Fruit fly (Drosophila melanogaster) whole organism, embryonic: Measurements from ENCODE around the gene CG9286.

Experiments used
- Awh ChIP-seq: fragments of 200-800 bp; sonication (Bioruptor generic); IDR thresholded peaks from 2 replicates; pipeline ENCODE4, ENCODE4 v1.3.6; 2022; ENCODE audit warnings: missing biosample characterization, missing genetic modification characterization
- Bgb ChIP-seq: fragments of 200-800 bp; sonication (Bioruptor generic); IDR thresholded peaks from 2 replicates; pipeline ENCODE4 v1.3.6; 2022; ENCODE audit warnings: missing biosample characterization, missing genetic modification characterization; ENCODE audit not compliant: partially characterized antibody
- CG11093 ChIP-seq: fragments of 200-800 bp; sonication (Bioruptor generic); IDR thresholded peaks from 3 replicates; pipeline ENCODE4 v1.3.6; 2022; ENCODE audit warnings: missing biosample characterization, missing genetic modification characterization
- CG11456 ChIP-seq: fragments of 200-800 bp; sonication (Bioruptor generic); IDR thresholded peaks from 3 replicates; pipeline ENCODE4 v1.3.6; 2022; ENCODE audit warnings: missing biosample characterization, missing genetic modification characterization
- CG11723 ChIP-seq: fragments of 200-800 bp; sonication (Bioruptor generic); optimal IDR thresholded peaks from 2 replicates; lab custom pipeline; 2017; ENCODE audit warnings: missing biosample characterization, mild to moderate bottlenecking, missing genetic modification characterization
- CG16813 ChIP-seq: fragments of 200-800 bp; sonication (Bioruptor generic); IDR thresholded peaks from 3 replicates; pipeline ENCODE4 v1.3.6; 2022; ENCODE audit warnings: missing biosample characterization, missing genetic modification characterization; ENCODE audit not compliant: partially characterized antibody
- CG2199 ChIP-seq: fragments of 200-800 bp; sonication (Bioruptor generic); IDR thresholded peaks from 3 replicates; pipeline ENCODE4 v1.3.6; 2022; ENCODE audit warnings: missing biosample characterization, missing genetic modification characterization
- CG31224 ChIP-seq: fragments of 200-800 bp; sonication (Bioruptor generic); IDR thresholded peaks from 2 replicates; pipeline ENCODE4 v1.3.6; 2022; ENCODE audit warnings: missing biosample characterization, missing genetic modification characterization
- CG34224 ChIP-seq: fragments of 200-800 bp; sonication (Bioruptor generic); IDR thresholded peaks from 3 replicates; pipeline ENCODE4 v1.3.6; 2022; ENCODE audit warnings: missing biosample characterization, missing genetic modification characterization; ENCODE audit not compliant: partially characterized antibody
- CG3838 ChIP-seq: fragments of 200-800 bp; sonication (Bioruptor generic); optimal IDR thresholded peaks from 3 replicates; lab custom pipeline; 2016; ENCODE audit warnings: missing biosample characterization, missing genetic modification characterization
- CG4707 ChIP-seq: fragments of 200-800 bp; sonication (Bioruptor generic); optimal IDR thresholded peaks from 2 replicates; lab custom pipeline; 2018; ENCODE audit warnings: missing biosample characterization, mild to moderate bottlenecking, missing genetic modification characterization, moderate library complexity
- CG5953 ChIP-seq: fragments of 200-800 bp; sonication (Bioruptor generic); IDR thresholded peaks from 2 replicates; pipeline ENCODE4 v1.3.6; 2022; ENCODE audit warnings: missing biosample characterization, missing genetic modification characterization
- CG6254 ChIP-seq: fragments of 200-800 bp; sonication (Bioruptor generic); optimal IDR thresholded peaks from 3 replicates; lab custom pipeline; 2017; ENCODE audit warnings: mild to moderate bottlenecking, missing biosample characterization, missing genetic modification reagents, missing genetic modification characterization
- CG7271 ChIP-seq: fragments of 200-800 bp; sonication (Bioruptor generic); optimal IDR thresholded peaks from 2 replicates; lab custom pipeline; 2018; ENCODE audit warnings: missing biosample characterization, mild to moderate bottlenecking, missing genetic modification characterization, moderate library complexity
- CG7745 ChIP-seq: fragments of 200-800 bp; sonication (Bioruptor generic); optimal IDR thresholded peaks from 2 replicates; lab custom pipeline; 2018; ENCODE audit warnings: missing biosample characterization, mild to moderate bottlenecking, missing genetic modification characterization, moderate library complexity
- CG8281 ChIP-seq: fragments of 200-800 bp; sonication (Bioruptor generic); optimal IDR thresholded peaks from 2 replicates; lab custom pipeline; 2018; ENCODE audit warnings: missing biosample characterization, mild to moderate bottlenecking, missing genetic modification characterization, moderate library complexity
- Dfd ChIP-seq, 2 experiments: fragments of >200 bp; optimal IDR thresholded peaks; 2 replicates each; lab custom pipeline; 2017; ENCODE audit warnings: missing biosample characterization in 2 of 2, missing genetic modification characterization in 2 of 2
- Dp ChIP-seq: fragments of 200-800 bp; sonication (Bioruptor generic); optimal IDR thresholded peaks from 2 replicates; lab custom pipeline; 2018; ENCODE audit warnings: missing biosample characterization, mild to moderate bottlenecking, missing genetic modification characterization, moderate library complexity
- ERR ChIP-seq: fragments of 200-800 bp; sonication (Bioruptor generic); optimal IDR thresholded peaks from 2 replicates; lab custom pipeline; 2016; ENCODE audit warnings: missing biosample characterization, missing genetic modification characterization
- Ets65A ChIP-seq: fragments of 200-800 bp; sonication (Bioruptor generic); peaks from one replicate; lab custom pipeline; 2016; ENCODE audit warnings: missing biosample characterization, missing genetic modification characterization
- H2.0 ChIP-seq: fragments of 200-800 bp; sonication (Bioruptor generic); IDR thresholded peaks from 2 replicates; pipeline ENCODE4 v1.3.6; 2022; ENCODE audit warnings: missing biosample characterization, missing genetic modification characterization
- Hmr ChIP-seq: fragments of 200-800 bp; sonication (Bioruptor generic); optimal IDR thresholded peaks from 3 replicates; lab custom pipeline; 2017; ENCODE audit warnings: mild to moderate bottlenecking, missing biosample characterization, missing genetic modification reagents, missing genetic modification characterization
- Mad ChIP-seq: fragments of 200-800 bp; sonication (Bioruptor generic); optimal IDR thresholded peaks from 2 replicates; lab custom pipeline; 2016; ENCODE audit warnings: missing biosample characterization, missing genetic modification characterization
- Med ChIP-seq: fragments of 200-800 bp; sonication (Bioruptor generic); peaks from one replicate; lab custom pipeline; 2016; ENCODE audit warnings: missing biosample characterization, missing genetic modification characterization, mild to moderate bottlenecking, inconsistent platforms, moderate library complexity
- Myb ChIP-seq: fragments of 200-800 bp; sonication (Bioruptor generic); optimal IDR thresholded peaks from 2 replicates; lab custom pipeline; 2016; ENCODE audit warnings: missing biosample characterization, missing genetic modification characterization
- NfI ChIP-seq: fragments of 200-800 bp; sonication (Bioruptor generic); optimal IDR thresholded peaks from 3 replicates; lab custom pipeline; 2018; ENCODE audit warnings: missing biosample characterization, mild to moderate bottlenecking, missing genetic modification characterization, moderate library complexity
- Ptx1 ChIP-seq: fragments of 200-800 bp; sonication (Bioruptor generic); IDR thresholded peaks from 2 replicates; pipeline ENCODE4 v1.3.6; 2022; ENCODE audit warnings: missing biosample characterization, missing genetic modification characterization
- Ravus ChIP-seq: fragments of 200-800 bp; sonication (Bioruptor generic); IDR thresholded peaks from 2 replicates; pipeline ENCODE4 v1.3.6; 2022; ENCODE audit warnings: missing biosample characterization, missing genetic modification characterization
- bab2 ChIP-seq: fragments of 200-800 bp; sonication (Bioruptor generic); optimal IDR thresholded peaks from 2 replicates; lab custom pipeline; 2016; ENCODE audit warnings: missing biosample characterization, missing genetic modification characterization
- bbx ChIP-seq: fragments of 200-800 bp; sonication (Bioruptor generic); IDR thresholded peaks from 2 replicates; pipeline ENCODE4 v1.3.6; 2022; ENCODE audit warnings: missing biosample characterization, missing genetic modification characterization; ENCODE audit not compliant: partially characterized antibody
- bigmax ChIP-seq: fragments of 200-800 bp; sonication (Bioruptor generic); optimal IDR thresholded peaks from 2 replicates; lab custom pipeline; 2018; ENCODE audit warnings: missing biosample characterization, mild to moderate bottlenecking, missing genetic modification characterization
- bowl ChIP-seq: fragments of 200-800 bp; sonication (Bioruptor generic); IDR thresholded peaks from 2 replicates; pipeline ENCODE4 v1.3.6; 2022; ENCODE audit warnings: missing biosample characterization, missing genetic modification characterization
- crc ChIP-seq: fragments of 200-800 bp; sonication (Bioruptor generic); optimal IDR thresholded peaks from 2 replicates; lab custom pipeline; 2016; ENCODE audit warnings: missing biosample characterization, missing genetic modification characterization
- fru ChIP-seq: fragments of >200 bp; optimal IDR thresholded peaks from 2 replicates; lab custom pipeline; 2017
- gro ChIP-seq: fragments of 200-800 bp; sonication (Bioruptor generic); optimal IDR thresholded peaks from 2 replicates; lab custom pipeline; 2016; ENCODE audit warnings: missing biosample characterization, missing genetic modification characterization
- her ChIP-seq: fragments of 200-800 bp; sonication (Bioruptor generic); optimal IDR thresholded peaks from 2 replicates; lab custom pipeline; 2016; ENCODE audit warnings: missing biosample characterization, missing genetic modification characterization
- ken ChIP-seq: fragments of 200-800 bp; sonication (Bioruptor generic); IDR thresholded peaks from 3 replicates; pipeline ENCODE4 v1.3.6; 2022; ENCODE audit warnings: missing biosample characterization, missing genetic modification characterization
- kni ChIP-seq: fragments of 200-800 bp; sonication (Bioruptor generic); optimal IDR thresholded peaks from 3 replicates; lab custom pipeline; 2017; ENCODE audit warnings: mild to moderate bottlenecking, missing biosample characterization, missing genetic modification reagents, missing genetic modification characterization
- lbe ChIP-seq: fragments of 200-800 bp; sonication (Bioruptor generic); optimal IDR thresholded peaks from 2 replicates; lab custom pipeline; 2016; ENCODE audit warnings: missing biosample characterization, mild to moderate bottlenecking, missing genetic modification characterization
- mirr ChIP-seq: fragments of 200-800 bp; sonication (Bioruptor generic); optimal IDR thresholded peaks from 3 replicates; lab custom pipeline; 2018; ENCODE audit warnings: missing biosample characterization, mild to moderate bottlenecking, missing genetic modification characterization
- onecut ChIP-seq: fragments of 200-800 bp; sonication (Bioruptor generic); IDR thresholded peaks from 2 replicates; pipeline ENCODE4 v1.3.6; 2022; ENCODE audit warnings: missing biosample characterization, missing genetic modification characterization
- rib ChIP-seq: fragments of 200-800 bp; sonication (Bioruptor generic); IDR thresholded peaks from 2 replicates; pipeline ENCODE4 v1.3.6; 2022; ENCODE audit warnings: missing biosample characterization, missing genetic modification characterization
- run ChIP-seq: fragments of 200-800 bp; sonication (Bioruptor generic); optimal IDR thresholded peaks from 3 replicates; lab custom pipeline; 2018; ENCODE audit warnings: missing biosample characterization, mild to moderate bottlenecking, missing genetic modification characterization
- schlank ChIP-seq: fragments of 200-800 bp; sonication (Bioruptor generic); optimal IDR thresholded peaks from 2 replicates; lab custom pipeline; 2018; ENCODE audit warnings: missing biosample characterization, mild to moderate bottlenecking, missing genetic modification characterization
- scrt ChIP-seq: fragments of 200-800 bp; sonication (Bioruptor generic); optimal IDR thresholded peaks from 2 replicates; lab custom pipeline; 2018; ENCODE audit warnings: missing biosample characterization, mild to moderate bottlenecking, missing genetic modification characterization, moderate library complexity
- sd ChIP-seq: fragments of 200-800 bp; sonication (Bioruptor generic); optimal IDR thresholded peaks from 3 replicates; lab custom pipeline; 2018; ENCODE audit warnings: missing biosample characterization, mild to moderate bottlenecking, missing genetic modification characterization, moderate library complexity
- sr ChIP-seq: fragments of 200-800 bp; sonication (Bioruptor generic); IDR thresholded peaks from 3 replicates; pipeline ENCODE4 v1.3.6; 2022; ENCODE audit warnings: missing biosample characterization, missing genetic modification characterization
- unc-4 ChIP-seq: fragments of 200-800 bp; sonication (Bioruptor generic); IDR thresholded peaks from 2 replicates; pipeline ENCODE4 v1.3.6; 2022; ENCODE audit warnings: missing biosample characterization, missing genetic modification characterization; ENCODE audit not compliant: partially characterized antibody
- vvl ChIP-seq: fragments of 200-800 bp; sonication (Bioruptor generic); IDR thresholded peaks from 2 replicates; pipeline ENCODE4 v1.3.6; 2022; ENCODE audit warnings: missing biosample characterization, missing genetic modification characterization
- wek ChIP-seq: fragments of 200-800 bp; sonication (Bioruptor generic); optimal IDR thresholded peaks from 3 replicates; lab custom pipeline; 2018; ENCODE audit warnings: missing biosample characterization, mild to moderate bottlenecking, missing genetic modification characterization, moderate library complexity

Gene CG9286

dm6 chr3R:13800430-13800848 is 19.7 kb downstream of the CG9286 start (continued):
- TF ChIP-seq CG11456 (GFP tag; lab: Robert Waterston, UW) (peak; percentile 91), CG16813 (GFP tag; lab: Robert Waterston, UW) (no peak; the same call in 2 of the 3 replicates), CG11093 (peak; percentile 86), bbx (GFP tag; lab: Robert Waterston, UW) (no peak; the same call in 1 of the 2 replicates), lbe (GFP tag; lab: Kevin White, UChicago) (peak; percentile 8), CG4707 (peak; percentile 78), CG11723 (GFP tag; lab: Kevin White, UChicago) (peak; percentile 76), onecut (GFP tag; lab: Robert Waterston, UW) (peak; percentile 93), Awh (peak; percentile 93), crc (GFP tag; lab: Kevin White, UChicago) (no peak), schlank (tag; lab: Kevin White, UChicago) (peak; percentile 72), her (GFP tag; lab: Kevin White, UChicago) (peak; percentile 38), rib (peak; percentile 89), CG7745 (tag; lab: Kevin White, UChicago) (no peak), H2.0 (GFP tag; lab: Robert Waterston, UW) (peak; percentile 91), vvl (GFP tag; lab: Robert Waterston, UW) (peak; percentile 96), ERR (GFP tag; lab: Kevin White, UChicago) (no peak), CG2199 (GFP tag; lab: Robert Waterston, UW) (peak; percentile 88; the same call in 2 of the 3 replicates), bowl (GFP tag; lab: Robert Waterston, UW) (peak; percentile 86; the same call in 1 of the 2 replicates), Ets65A (GFP tag; lab: Kevin White, UChicago) (peak; percentile 86), Dfd (GFP tag; optimal IDR thresholded peaks at IDR 0.05; lab: Kevin White, UChicago) (no peak), CG5953 (peak; percentile 89), NfI (GFP tag; lab: Kevin White, UChicago) (peak; percentile 90), fru (lab: Kevin White, UChicago) (no peak), CG34224 (no peak), ken (peak; percentile 92), wek (GFP tag; lab: Kevin White, UChicago) (peak; percentile 34), bigmax (no peak), kni (GFP tag; lab: Kevin White, UChicago) (peak; percentile 55), bab2 (GFP tag; lab: Kevin White, UChicago) (peak; percentile 68), CG6254 (GFP tag; lab: Kevin White, UChicago) (peak; percentile 88), Hmr (GFP tag; lab: Kevin White, UChicago) (peak; percentile 96), run (tag; lab: Kevin White, UChicago) (peak; percentile 79), Myb (GFP tag; lab: Kevin White, UChicago) (peak; percentile 35), Ptx1 (GFP tag; lab: Robert Waterston, UW) (peak; percentile 94), Mad (peak; percentile 17), Ravus (GFP tag; lab: Robert Waterston, UW) (peak; percentile 72), CG7271 (tag; lab: Kevin White, UChicago) (peak; percentile 61)

- TF ChIP-seq mirr (GFP tag; lab: Kevin White, UChicago) (peak; percentile 22), Med (GFP tag; lab: Kevin White, UChicago) (peak; percentile 51), gro (peak; percentile 35), sr (peak; percentile 48; the same call in 1 of the 3 replicates), Bgb (GFP tag; lab: Robert Waterston, UW) (peak; percentile 35; the same call in 1 of the 2 replicates), unc-4 (no peak), sd (peak; percentile 98), CG8281 (peak; percentile 19), bab2 (GFP tag; lab: Kevin White, UChicago) (no peak), CG31224 (GFP tag; lab: Robert Waterston, UW) (peak; percentile 87), scrt (peak; percentile 98), CG3838 (no peak), Dp (GFP tag; lab: Kevin White, UChicago) (no peak)
Observed at dm6 chr3R:13801184-13802056, 20.7 kb downstream of the CG9286 start.
